Fruit fly (Drosophila melanogaster): ENCODE results near the gene Ir75c.

Gene Ir75c

dm6 chr3L:17841085-17841606 is 18.5 kb upstream of the Ir75c start, which contains the start of gene CG5577 (continued):
- TF ChIP-seq esg (GFP tag; conservative IDR thresholded peaks at IDR 0.05): no peak
- no peak for TF ChIP-seq CG14050 (GFP tag; IDR thresholded peaks at IDR 0.05)
- TF ChIP-seq CG3163 (GFP tag; optimal IDR thresholded peaks at IDR 0.05): peak; percentile 14
- no peak for TF ChIP-seq onecut (GFP tag; IDR thresholded peaks at IDR 0.05)
- TF ChIP-seq CG10366 (GFP tag; IDR thresholded peaks at IDR 0.05): no peak
- peak; percentile 9 for TF ChIP-seq zfh2 (GFP tag; optimal IDR thresholded peaks at IDR 0.05)
- no peak for TF ChIP-seq ATbp (GFP tag; optimal IDR thresholded peaks at IDR 0.05)
- TF ChIP-seq CG7357 (GFP tag; IDR thresholded peaks at IDR 0.05): no peak
- TF ChIP-seq Side (GFP tag; optimal IDR thresholded peaks at IDR 0.05): no peak
- TF ChIP-seq Doc2 (GFP tag; IDR thresholded peaks at IDR 0.05): no peak
- no peak for TF ChIP-seq CG12744 (GFP tag; optimal IDR thresholded peaks at IDR 0.05)
- TF ChIP-seq Oaz (GFP tag; IDR thresholded peaks at IDR 0.05): no peak
- no peak for TF ChIP-seq Dfd (GFP tag; optimal IDR thresholded peaks at IDR 0.05)
- TF ChIP-seq CG11504 (tag; optimal IDR thresholded peaks at IDR 0.05): no peak
- TF ChIP-seq CG9215 (GFP tag; IDR thresholded peaks at IDR 0.05): no peak
- no peak for TF ChIP-seq wdn (GFP tag; IDR thresholded peaks at IDR 0.05)
- no peak for TF ChIP-seq CG11085 (GFP tag; IDR thresholded peaks at IDR 0.05)
- TF ChIP-seq CG1602 (GFP tag; optimal IDR thresholded peaks at IDR 0.05): no peak
- TF ChIP-seq Max (GFP tag; optimal IDR thresholded peaks at IDR 0.05): no peak
- no peak for TF ChIP-seq ttk (GFP tag; IDR thresholded peaks at IDR 0.05)
- no peak for TF ChIP-seq grn (GFP tag; optimal IDR thresholded peaks at IDR 0.05)
- no peak for TF ChIP-seq CG8290 (GFP tag; optimal IDR thresholded peaks at IDR 0.05)
- TF ChIP-seq CG8290 (tag; optimal IDR thresholded peaks at IDR 0.05): peak in 1 of 2 experiments; percentile 72
- TF ChIP-seq lov (optimal IDR thresholded peaks at IDR 0.05): no peak
- TF ChIP-seq lov (GFP tag; IDR thresholded peaks at IDR 0.05): 0 out of 3 replicates have a peak, but pooled peaks have one; percentile 9
- TF ChIP-seq otp (GFP tag; IDR thresholded peaks at IDR 0.05): 0 out of 3 replicates have a peak, but pooled peaks have one; percentile 27
- TF ChIP-seq CG11093 (GFP tag; IDR thresholded peaks at IDR 0.05): no peak
- no peak for TF ChIP-seq org-1 (GFP tag; optimal IDR thresholded peaks at IDR 0.05)
- TF ChIP-seq sima (GFP tag; optimal IDR thresholded peaks at IDR 0.05): no peak
- no peak for TF ChIP-seq cato (GFP tag; optimal IDR thresholded peaks at IDR 0.05; ENCODE audit: borderline replicate concordance)
- no peak for TF ChIP-seq CG2678 (tag; optimal IDR thresholded peaks at IDR 0.05)
- TF ChIP-seq sqz (GFP tag; optimal IDR thresholded peaks at IDR 0.05): no peak
- TF ChIP-seq CG31365 (tag; optimal IDR thresholded peaks at IDR 0.05): no peak
- no peak for TF ChIP-seq CG14710 (tag; optimal IDR thresholded peaks at IDR 0.05)
- no peak for TF ChIP-seq Lpt (GFP tag; optimal IDR thresholded peaks at IDR 0.05)
- no peak for TF ChIP-seq CG12236 (GFP tag; optimal IDR thresholded peaks at IDR 0.05)
- no peak for TF ChIP-seq CTCF (GFP tag; optimal IDR thresholded peaks at IDR 0.05)
- no peak for TF ChIP-seq cg (GFP tag; optimal IDR thresholded peaks at IDR 0.05)
- no peak for TF ChIP-seq CG17385 (GFP tag; optimal IDR thresholded peaks at IDR 0.05)
- TF ChIP-seq dpn (GFP tag; optimal IDR thresholded peaks at IDR 0.05): no peak
- TF ChIP-seq al (GFP tag; IDR thresholded peaks at IDR 0.05): no peak
- no peak for TF ChIP-seq Dip2 (GFP tag; IDR thresholded peaks at IDR 0.05)
- TF ChIP-seq CG17612 (GFP tag; IDR thresholded peaks at IDR 0.05): no peak
- TF ChIP-seq CG8281 (tag; optimal IDR thresholded peaks at IDR 0.05): no peak
- no peak for TF ChIP-seq Sry-β (GFP tag; optimal IDR thresholded peaks at IDR 0.05)
- TF ChIP-seq CG1233 (GFP tag; optimal IDR thresholded peaks at IDR 0.05): no peak
- TF ChIP-seq HHEX (GFP tag; optimal IDR thresholded peaks at IDR 0.05): peak; percentile 38
- no peak for TF ChIP-seq CG10274 (GFP tag; optimal IDR thresholded peaks at IDR 0.05)
- TF ChIP-seq CG4404 (GFP tag; IDR thresholded peaks at IDR 0.05): no peak
- TF ChIP-seq ro (GFP tag; IDR thresholded peaks at IDR 0.05): no peak
- peak; percentile 31 for TF ChIP-seq ERR (GFP tag; optimal IDR thresholded peaks at IDR 0.05)
- no peak for TF ChIP-seq chm (GFP tag; IDR thresholded peaks at IDR 0.05)
- 0 out of 3 replicates have a peak, but pooled peaks have one; percentile 12 for TF ChIP-seq dysf (GFP tag; IDR thresholded peaks at IDR 0.05)
- no peak for TF ChIP-seq tio (GFP tag; optimal IDR thresholded peaks at IDR 0.05)

Data from whole organism, embryonic.